Worm (Caenorhabditis elegans) whole organism, L2 larva: ENCODE results near the gene atx-3.

Experiments used
- C34F6.9 ChIP-seq: fragments of 150-350 bp; optimal IDR thresholded peaks from 2 replicates; lab custom pipeline; 2014; ENCODE audit warnings: missing biosample characterization, missing genetic modification characterization
- F13H6.1 ChIP-seq: sonication (generic microtip); optimal IDR thresholded peaks from 2 replicates; lab custom pipeline; 2016; ENCODE audit warnings: missing genetic modification characterization, missing compliant biosample characterization
- R02D3.7 ChIP-seq: fragments of 150-350 bp; optimal IDR thresholded peaks from 2 replicates; lab custom pipeline; 2014; ENCODE audit warnings: missing biosample characterization, missing genetic modification characterization
- Y55F3AM.14 ChIP-seq: fragments of 200-800 bp; sonication (Bioruptor generic); optimal IDR thresholded peaks from 2 replicates; lab custom pipeline; 2018; ENCODE audit warnings: mild to moderate bottlenecking, missing genetic modification characterization, missing compliant biosample characterization
- ZK546.5 ChIP-seq: sonication (generic microtip); optimal IDR thresholded peaks from 2 replicates; lab custom pipeline; 2017; ENCODE audit warnings: missing biosample characterization, missing genetic modification characterization
- alr-1 ChIP-seq: fragments of 150-350 bp; optimal IDR thresholded peaks from 2 replicates; lab custom pipeline; 2014; ENCODE audit warnings: missing biosample characterization, missing genetic modification characterization
- aly-2 ChIP-seq: fragments of 150-350 bp; optimal IDR thresholded peaks from 2 replicates; lab custom pipeline; 2014; ENCODE audit warnings: missing biosample characterization, missing genetic modification characterization
- ama-1 ChIP-seq: fragments of 150-350 bp; optimal IDR thresholded peaks from 2 replicates; lab custom pipeline; 2018; ENCODE audit warnings: inconsistent platforms
- blmp-1 ChIP-seq: sonication (generic microtip); optimal IDR thresholded peaks from 2 replicates; lab custom pipeline; 2017; ENCODE audit warnings: missing genetic modification characterization, mild to moderate bottlenecking, missing compliant biosample characterization, antibody characterized with exemption, moderate library complexity; ENCODE audit not compliant: insufficient read depth
- ceh-16 ChIP-seq: fragments of 150-350 bp; optimal IDR thresholded peaks from 2 replicates; lab custom pipeline; 2014; ENCODE audit warnings: missing biosample characterization, missing genetic modification characterization
- ceh-82 ChIP-seq: fragments of 150-350 bp; optimal IDR thresholded peaks from 2 replicates; lab custom pipeline; 2014; ENCODE audit warnings: missing biosample characterization, missing genetic modification characterization
- crh-2 ChIP-seq: sonication (generic microtip); optimal IDR thresholded peaks from 2 replicates; lab custom pipeline; 2017; ENCODE audit warnings: missing biosample characterization, missing genetic modification characterization
- dmd-4 ChIP-seq: sonication (generic microtip); optimal IDR thresholded peaks from 2 replicates; lab custom pipeline; 2017; ENCODE audit warnings: missing biosample characterization, missing genetic modification characterization
- egl-27 ChIP-seq: sonication (generic microtip); optimal IDR thresholded peaks from 3 replicates; lab custom pipeline; 2017; ENCODE audit warnings: missing biosample characterization, missing genetic modification reagents, missing genetic modification characterization
- elt-3 ChIP-seq: sonication (generic microtip); optimal IDR thresholded peaks from 2 replicates; lab custom pipeline; 2017; ENCODE audit warnings: missing biosample characterization, missing genetic modification characterization
- fos-1 ChIP-seq: fragments of 150-350 bp; optimal IDR thresholded peaks from 2 replicates; lab custom pipeline; 2014; ENCODE audit warnings: missing biosample characterization, missing genetic modification characterization
- gmeb-1 ChIP-seq: fragments of 150-350 bp; optimal IDR thresholded peaks from 2 replicates; lab custom pipeline; 2014; ENCODE audit warnings: missing biosample characterization, missing genetic modification characterization
- lin-11 ChIP-seq: fragments of 150-350 bp; sonication (generic microtip); optimal IDR thresholded peaks from 2 replicates; lab custom pipeline; 2014; ENCODE audit warnings: missing biosample characterization, missing genetic modification characterization, inconsistent platforms, mixed read lengths
- lin-13 ChIP-seq: fragments of 150-350 bp; optimal IDR thresholded peaks from 2 replicates; lab custom pipeline; 2014; ENCODE audit warnings: missing biosample characterization, missing genetic modification reagents, missing genetic modification characterization
- lin-39 ChIP-seq: fragments of 150-350 bp; optimal IDR thresholded peaks from 2 replicates; lab custom pipeline; 2014; ENCODE audit warnings: missing biosample characterization, missing genetic modification reagents, missing genetic modification characterization
- lsy-2 ChIP-seq, 2 experiments: fragments of 150-350 bp in 1 of 2; sonication (generic microtip) in 1 of 2; optimal IDR thresholded peaks; 2 replicates each; lab custom pipeline; 2014 to 2017; ENCODE audit warnings: missing biosample characterization in 2 of 2, missing genetic modification characterization in 2 of 2
- mab-5 ChIP-seq: fragments of 150-350 bp; optimal IDR thresholded peaks from 2 replicates; lab custom pipeline; 2014; ENCODE audit warnings: missing biosample characterization, missing genetic modification characterization
- mbf-1 ChIP-seq: sonication (generic microtip); optimal IDR thresholded peaks from 2 replicates; lab custom pipeline; 2017; ENCODE audit warnings: missing biosample characterization, missing genetic modification characterization
- mdl-1 ChIP-seq, 2 experiments: fragments of 150-350 bp in 1 of 2; sonication (generic microtip) in 1 of 2; optimal IDR thresholded peaks; 2 replicates each; lab custom pipeline; 2017; ENCODE audit warnings: missing biosample characterization in 2 of 2, missing genetic modification characterization in 2 of 2
- nhr-10 ChIP-seq: sonication (generic microtip); optimal IDR thresholded peaks from 2 replicates; lab custom pipeline; 2017; ENCODE audit warnings: missing biosample characterization, missing genetic modification characterization
- nhr-11 ChIP-seq: fragments of 150-350 bp; optimal IDR thresholded peaks from 2 replicates; lab custom pipeline; 2014; ENCODE audit warnings: missing biosample characterization, missing genetic modification characterization
- nhr-12 ChIP-seq: fragments of 150-350 bp; optimal IDR thresholded peaks from 2 replicates; lab custom pipeline; 2014; ENCODE audit warnings: missing biosample characterization, missing genetic modification characterization
- nhr-129 ChIP-seq: fragments of 150-350 bp; optimal IDR thresholded peaks from 2 replicates; lab custom pipeline; 2014; ENCODE audit warnings: missing biosample characterization, missing genetic modification characterization
- nhr-21 ChIP-seq: fragments of 150-350 bp; optimal IDR thresholded peaks from 2 replicates; lab custom pipeline; 2014; ENCODE audit warnings: missing biosample characterization, missing genetic modification characterization
- nhr-23 ChIP-seq: fragments of 150-350 bp; optimal IDR thresholded peaks from 2 replicates; lab custom pipeline; 2014; ENCODE audit warnings: missing biosample characterization, missing genetic modification reagents, missing genetic modification characterization
- nhr-237 ChIP-seq: fragments of 150-350 bp; optimal IDR thresholded peaks from 2 replicates; lab custom pipeline; 2014; ENCODE audit warnings: missing biosample characterization, missing genetic modification characterization
- nhr-25 ChIP-seq: fragments of 150-350 bp; sonication (generic microtip); optimal IDR thresholded peaks from 3 replicates; lab custom pipeline; 2014; ENCODE audit warnings: missing biosample characterization, missing genetic modification characterization
- nhr-77 ChIP-seq: fragments of 150-350 bp; optimal IDR thresholded peaks from 2 replicates; lab custom pipeline; 2014; ENCODE audit warnings: missing biosample characterization, missing genetic modification characterization
- peb-1 ChIP-seq: fragments of 150-350 bp; optimal IDR thresholded peaks from 2 replicates; lab custom pipeline; 2014; ENCODE audit warnings: missing biosample characterization, missing genetic modification characterization
- sem-4 ChIP-seq: fragments of 150-350 bp; optimal IDR thresholded peaks from 2 replicates; lab custom pipeline; 2014; ENCODE audit warnings: missing biosample characterization, missing genetic modification reagents, missing genetic modification characterization
- skn-1 ChIP-seq: sonication (generic microtip); optimal IDR thresholded peaks from 2 replicates; lab custom pipeline; 2017; ENCODE audit warnings: missing biosample characterization, missing genetic modification characterization
- sma-3 ChIP-seq: sonication (generic microtip); optimal IDR thresholded peaks from 2 replicates; lab custom pipeline; 2016; ENCODE audit warnings: missing genetic modification reagents, missing genetic modification characterization, missing compliant biosample characterization
- sma-9 ChIP-seq, 2 experiments: fragments of 150-350 bp in 1 of 2; sonication (generic microtip) in 1 of 2; optimal IDR thresholded peaks; 2 replicates each; lab custom pipeline; 2014 to 2016; ENCODE audit warnings: missing genetic modification characterization in 2 of 2, mild to moderate bottlenecking in 1 of 2, missing biosample characterization in 1 of 2, missing compliant biosample characterization in 1 of 2, missing genetic modification reagents in 1 of 2, moderate library complexity in 1 of 2
- snpc-4 ChIP-seq: fragments of 150-350 bp; optimal IDR thresholded peaks from 2 replicates; lab custom pipeline; 2014; ENCODE audit warnings: missing biosample characterization, missing genetic modification characterization
- unc-39 ChIP-seq: fragments of 150-350 bp; optimal IDR thresholded peaks from 2 replicates; lab custom pipeline; 2014; ENCODE audit warnings: missing biosample characterization, missing genetic modification characterization
- unc-55 ChIP-seq: fragments of 150-350 bp; sonication (generic microtip); optimal IDR thresholded peaks from 3 replicates; lab custom pipeline; 2014; ENCODE audit warnings: missing biosample characterization, missing genetic modification reagents, missing genetic modification characterization
- unc-62 ChIP-seq: fragments of 150-350 bp; optimal IDR thresholded peaks from 2 replicates; lab custom pipeline; 2014; ENCODE audit warnings: missing biosample characterization, missing genetic modification reagents, missing genetic modification characterization
- zag-1 ChIP-seq: fragments of 150-350 bp; optimal IDR thresholded peaks from 2 replicates; lab custom pipeline; 2014; ENCODE audit warnings: missing biosample characterization, missing genetic modification characterization
- ztf-1 ChIP-seq: fragments of 200-800 bp; sonication (Bioruptor generic); conservative IDR thresholded peaks from 2 replicates; pipeline ENCODE4 v1.3.6; 2022; ENCODE audit warnings: missing genetic modification characterization, missing compliant biosample characterization
- ztf-4 ChIP-seq: fragments of 150-350 bp; optimal IDR thresholded peaks from 2 replicates; lab custom pipeline; 2014; ENCODE audit warnings: missing biosample characterization, missing genetic modification characterization

atx-3 gene

DNA sequence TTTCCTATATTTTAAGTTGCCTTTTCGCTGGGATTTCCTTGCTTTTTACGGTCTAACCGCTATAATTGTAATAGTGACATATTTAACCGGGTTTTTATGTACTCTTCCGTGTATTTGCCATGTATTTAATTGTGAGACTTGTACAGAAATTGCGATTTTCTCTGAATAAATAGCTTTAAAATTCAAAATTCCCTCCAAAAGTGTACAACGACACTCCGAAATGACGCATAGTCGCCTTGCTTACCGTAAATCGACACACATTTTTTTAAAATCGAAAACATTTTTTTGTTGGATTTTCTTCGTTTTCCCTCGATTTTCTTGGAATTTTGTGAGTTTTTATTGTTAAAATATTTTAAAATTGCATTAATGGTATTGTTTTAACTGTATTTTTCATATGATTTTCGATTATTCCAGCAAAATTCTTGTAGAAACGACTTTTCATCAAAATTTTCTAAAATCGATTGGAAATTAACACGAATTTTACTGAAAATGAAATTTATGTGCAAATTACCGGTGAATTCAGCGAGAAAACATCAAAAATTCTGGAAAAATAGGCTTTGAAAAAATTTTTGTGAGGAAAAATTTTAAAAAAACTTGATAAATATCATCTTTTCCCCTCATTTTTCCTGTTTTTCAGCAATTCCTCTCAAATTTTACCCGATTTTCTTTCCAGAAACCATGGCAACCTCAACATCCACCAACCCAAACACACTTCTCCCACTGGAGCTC lies 7.4 kb downstream of the atx-3 start, which contains the start of gene lsm-5 (continued):
- peak; percentile 88 for TF ChIP-seq unc-55 (GFP tag; lab: Kevin White, UChicago)
- TF ChIP-seq, all 48 proteins: peak for 18

DNA sequence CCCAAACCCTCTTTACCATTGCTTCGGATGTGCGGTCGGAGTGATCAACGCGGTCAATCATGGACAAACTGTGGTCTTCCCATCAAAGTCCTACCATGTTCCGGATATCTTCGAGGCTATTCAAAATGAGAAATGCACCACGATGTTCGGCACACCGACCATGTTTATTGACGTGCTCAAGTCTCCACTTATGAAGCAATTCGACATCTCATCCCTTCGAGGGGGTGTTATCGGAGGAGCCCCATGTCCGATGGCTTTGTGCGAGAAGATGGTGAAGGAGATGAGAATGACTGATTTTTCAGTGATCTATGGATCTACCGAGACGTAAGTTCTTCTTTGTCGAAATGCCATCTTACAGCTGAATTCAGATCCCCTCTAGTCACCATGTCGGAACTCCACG lies 8.9 kb downstream of the atx-3 start:
- TF ChIP-seq dmd-4 (tag; lab: Kevin White, UChicago) (no peak), egl-27 (tag; lab: Kevin White, UChicago) (no peak), skn-1 (no peak), ama-1 (lab: Kevin White, UChicago) (peak; percentile 69), nhr-10 (tag; lab: Kevin White, UChicago) (no peak)

DNA sequence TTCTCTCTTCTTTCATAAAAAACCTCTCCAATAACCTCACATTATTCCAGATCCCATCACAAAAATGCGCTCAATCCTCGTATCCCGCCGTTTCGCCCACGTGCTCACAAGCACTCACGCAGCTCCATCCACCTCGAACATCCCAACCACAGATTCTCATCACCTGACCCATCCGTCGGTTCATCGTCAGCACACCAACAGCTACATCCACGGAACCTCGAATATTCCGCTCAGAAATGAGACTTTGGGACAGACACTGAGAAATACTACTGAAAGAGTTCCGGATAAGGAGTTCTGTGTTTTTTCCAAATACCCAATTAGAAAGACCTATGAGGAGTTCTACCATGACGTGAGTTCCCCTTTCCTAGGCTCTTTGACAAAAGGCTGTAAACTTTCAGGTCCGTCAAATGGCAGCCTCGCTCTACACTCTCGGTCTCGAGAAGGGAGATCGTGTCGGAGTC lies 9.9 kb downstream of the atx-3 start, which contains the start of gene acs-2:
Gene acs-2 (plus strand): TSS at position 51 of the 461 bp plus-strand sequence.
- TF ChIP-seq nhr-77 (tag; lab: Kevin White, UChicago) = no peak

- no peak for TF ChIP-seq nhr-23
- peak; percentile 94 for TF ChIP-seq sma-9 (GFP tag; optimal IDR thresholded peaks at IDR 0.05; lab: Kevin White, UChicago)
- TF ChIP-seq sma-9 (tag; optimal IDR thresholded peaks at IDR 0.05; lab: Kevin White, UChicago) = no peak
- no peak for TF ChIP-seq nhr-237 (tag; lab: Kevin White, UChicago)
- TF ChIP-seq dmd-4 (tag; lab: Kevin White, UChicago) = no peak
- TF ChIP-seq ama-1 (lab: Kevin White, UChicago) = peak; percentile 95
- peak; percentile 81 for TF ChIP-seq F13H6.1 (tag; lab: Kevin White, UChicago)
- TF ChIP-seq snpc-4 (tag; lab: Kevin White, UChicago) = peak; percentile 63
- TF ChIP-seq nhr-129 (tag; lab: Kevin White, UChicago) = peak; percentile 97
- peak; percentile 57 for TF ChIP-seq lin-11 (tag; lab: Kevin White, UChicago)
- no peak for TF ChIP-seq ztf-1
- TF ChIP-seq R02D3.7 = no peak
- TF ChIP-seq mbf-1 (tag; lab: Kevin White, UChicago) = no peak
- no peak for TF ChIP-seq nhr-11
- TF ChIP-seq blmp-1 (tag; lab: Kevin White, UChicago) = peak; percentile 40
- TF ChIP-seq peb-1 (tag; lab: Kevin White, UChicago) = no peak
- TF ChIP-seq unc-39 (tag; lab: Kevin White, UChicago) = no peak
- TF ChIP-seq unc-55 (GFP tag; lab: Kevin White, UChicago) = peak; percentile 6
- TF ChIP-seq gmeb-1 = peak; percentile 70
- TF ChIP-seq nhr-10 (tag; lab: Kevin White, UChicago) = no peak
- TF ChIP-seq elt-3 = no peak
- peak; percentile 25 for TF ChIP-seq lin-13 (GFP tag; lab: Kevin White, UChicago)
- TF ChIP-seq lin-39 (tag; lab: Kevin White, UChicago) = no peak
- TF ChIP-seq skn-1 = no peak
- peak; percentile 73 for TF ChIP-seq sem-4 (tag; lab: Kevin White, UChicago)
- no peak for TF ChIP-seq Y55F3AM.14 (GFP tag; lab: Kevin White, UChicago)
- no peak for TF ChIP-seq fos-1 (tag; lab: Kevin White, UChicago)
- TF ChIP-seq ZK546.5 (tag; lab: Kevin White, UChicago) = no peak
- peak; percentile 45 to 89 for TF ChIP-seq mdl-1 (tag; optimal IDR thresholded peaks at IDR 0.05; lab: Kevin White, UChicago)
- TF ChIP-seq C34F6.9 (tag; lab: Kevin White, UChicago) = peak; percentile 76
- peak; percentile 68 for TF ChIP-seq ceh-16 (tag; lab: Kevin White, UChicago)
- peak; percentile 70 for TF ChIP-seq nhr-25 (tag; lab: Kevin White, UChicago)
- TF ChIP-seq ztf-4 (tag; lab: Kevin White, UChicago) = peak; percentile 42
- TF ChIP-seq nhr-12 = no peak
- TF ChIP-seq alr-1 (tag; lab: Kevin White, UChicago) = no peak
- TF ChIP-seq mab-5 (tag; lab: Kevin White, UChicago) = peak; percentile 76
- peak in 1 of 2 experiments; percentile 84 for TF ChIP-seq lsy-2 (tag; optimal IDR thresholded peaks at IDR 0.05; lab: Kevin White, UChicago)
- peak; percentile 83 for TF ChIP-seq crh-2 (tag; lab: Kevin White, UChicago)
- TF ChIP-seq ceh-82 (tag; lab: Kevin White, UChicago) = no peak
- TF ChIP-seq nhr-21 (tag; lab: Kevin White, UChicago) = peak; percentile 94
- peak; percentile 50 for TF ChIP-seq sma-3
- no peak for TF ChIP-seq aly-2 (tag; lab: Kevin White, UChicago)
- TF ChIP-seq unc-62 (GFP tag; lab: Kevin White, UChicago) = no peak
- TF ChIP-seq zag-1 (tag; lab: Kevin White, UChicago) = no peak
Observed at ce11 chrV:15566511-15567178, 10.6 kb downstream of the atx-3 start.
